Fruit fly (Drosophila melanogaster) whole organism, adult: Measurements from ENCODE around the gene RpL37A.

Experiments used
- CG11617 ChIP-seq: fragments of 200-800 bp; sonication (Bioruptor generic); optimal IDR thresholded peaks from 2 replicates; lab custom pipeline; 2017; ENCODE audit warnings: mild to moderate bottlenecking, missing biosample characterization, missing genetic modification reagents, missing genetic modification characterization
- CG12768 ChIP-seq: fragments of 200-800 bp; sonication (Bioruptor generic); optimal IDR thresholded peaks from 2 replicates; lab custom pipeline; 2017; ENCODE audit warnings: missing biosample characterization, missing genetic modification characterization, mild to moderate bottlenecking, moderate library complexity, missing genetic modification reagents
- CG14711 ChIP-seq: fragments of 200-800 bp; sonication (Bioruptor generic); optimal IDR thresholded peaks from 2 replicates; lab custom pipeline; 2018; ENCODE audit warnings: missing biosample characterization, mild to moderate bottlenecking, missing genetic modification characterization, moderate library complexity
- CG33017 ChIP-seq: fragments of 200-800 bp; sonication (Bioruptor generic); optimal IDR thresholded peaks from 2 replicates; lab custom pipeline; 2018; ENCODE audit warnings: missing biosample characterization, mild to moderate bottlenecking, missing genetic modification characterization, moderate library complexity
- CG7045 ChIP-seq: fragments of 200-800 bp; sonication (Bioruptor generic); optimal IDR thresholded peaks from 2 replicates; lab custom pipeline; 2017; ENCODE audit warnings: missing biosample characterization, mild to moderate bottlenecking, missing genetic modification characterization
- Mnt ChIP-seq: fragments of 200-800 bp; sonication (Bioruptor generic); optimal IDR thresholded peaks from 2 replicates; lab custom pipeline; 2016; ENCODE audit warnings: missing biosample characterization, mild to moderate bottlenecking, missing genetic modification characterization
- cic ChIP-seq: fragments of 200-800 bp; sonication (Bioruptor generic); optimal IDR thresholded peaks from 2 replicates; lab custom pipeline; 2017; ENCODE audit warnings: missing biosample characterization, mild to moderate bottlenecking, missing genetic modification characterization, moderate library complexity
- cnc ChIP-seq, 2 experiments: fragments of >200 bp; optimal IDR thresholded peaks; 2 replicates each; lab custom pipeline; 2017
- pad ChIP-seq: fragments of 200-800 bp; sonication (Bioruptor generic); optimal IDR thresholded peaks from 3 replicates; lab custom pipeline; 2017; ENCODE audit warnings: missing biosample characterization, missing genetic modification characterization, mild to moderate bottlenecking, moderate library complexity, missing genetic modification reagents
- toe ChIP-seq: fragments of 200-800 bp; sonication (Bioruptor generic); optimal IDR thresholded peaks from 2 replicates; lab custom pipeline; 2016; ENCODE audit warnings: missing biosample characterization, missing genetic modification characterization

DNA sequence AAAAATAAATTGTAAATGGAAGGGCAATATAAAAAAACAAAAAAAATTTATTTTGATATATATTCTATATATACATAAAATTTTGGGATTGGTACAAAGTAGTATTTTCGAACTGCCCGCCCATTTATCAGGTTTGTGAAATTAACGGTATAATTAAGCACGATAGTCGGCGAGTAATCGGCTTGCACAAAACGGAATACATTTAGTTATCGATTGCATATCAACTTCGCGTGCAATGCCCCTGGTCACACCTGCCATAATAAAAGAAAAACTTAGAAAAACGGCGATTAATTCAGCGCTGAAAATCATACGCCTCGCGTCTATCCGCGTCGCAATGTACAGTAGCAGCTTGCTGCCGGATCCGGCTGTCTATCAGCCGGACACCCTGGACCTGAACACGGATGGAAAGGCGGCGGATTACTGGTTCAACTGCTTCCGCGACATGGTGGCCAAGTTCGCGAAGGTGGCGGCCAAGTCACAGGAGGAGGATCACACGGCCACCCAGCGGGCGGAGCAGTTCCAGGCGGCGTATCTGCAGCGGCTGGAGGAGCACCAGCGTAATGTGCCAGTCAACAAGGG lies 23.1 kb downstream of the RpL37A start, which contains the start of gene CG5828:
- no peak for TF ChIP-seq CG14711
- TF ChIP-seq pad (GFP tag; lab: Kevin White, UChicago), result no peak
- no peak for TF ChIP-seq cic (GFP tag; lab: Kevin White, UChicago)
- TF ChIP-seq CG11617 (GFP tag; lab: Kevin White, UChicago), result no peak
- TF ChIP-seq CG7045 (GFP tag; lab: Kevin White, UChicago), result no peak
- no peak for TF ChIP-seq CG12768 (GFP tag; lab: Kevin White, UChicago)
- TF ChIP-seq toe (GFP tag; lab: Kevin White, UChicago), result no peak
- no peak for TF ChIP-seq Mnt (GFP tag; lab: Kevin White, UChicago)
- TF ChIP-seq CG33017 (tag; lab: Kevin White, UChicago), result no peak
- TF ChIP-seq cnc (optimal IDR thresholded peaks at IDR 0.05; lab: Kevin White, UChicago), result no peak
